Worm (Caenorhabditis elegans) whole organism, young adult: ENCODE data around the gene srj-37.

ENCODE experiments used
- B0035.1 ChIP-seq: sonication (generic microtip); optimal IDR thresholded peaks from 2 replicates; lab custom pipeline; 2016; ENCODE audit warnings: missing genetic modification characterization, mild to moderate bottlenecking, missing compliant biosample characterization, missing genotype, missing genetic modification reagents
- C06A6.2 ChIP-seq: fragments of 200-800 bp; sonication (Bioruptor generic); conservative IDR thresholded peaks from 2 replicates; pipeline ENCODE4 v1.3.6; 2022; ENCODE audit warnings: missing genetic modification characterization, missing compliant biosample characterization
- F33H1.4 ChIP-seq: fragments of 200-800 bp; sonication (Bioruptor generic); IDR thresholded peaks from 2 replicates; pipeline ENCODE4 v1.3.6; 2022; ENCODE audit warnings: missing genetic modification reagents, missing genetic modification characterization, missing compliant biosample characterization
- ZK185.1 ChIP-seq: sonication (generic microtip); optimal IDR thresholded peaks from 2 replicates; lab custom pipeline; 2016; ENCODE audit warnings: mild to moderate bottlenecking, missing genetic modification characterization, missing compliant biosample characterization; ENCODE audit not compliant: poor library complexity, severe bottlenecking
- cebp-2 ChIP-seq: fragments of 200-800 bp; sonication (Bioruptor generic); IDR thresholded peaks from 2 replicates; pipeline ENCODE4 v1.3.6; 2022; ENCODE audit warnings: missing genetic modification characterization, missing compliant biosample characterization
- him-1 ChIP-seq: sonication (generic microtip); optimal IDR thresholded peaks from 2 replicates; lab custom pipeline; 2016; ENCODE audit warnings: missing genotype, missing genetic modification reagents, missing genetic modification characterization, missing compliant biosample characterization
- hrde-1 ChIP-seq: sonication (generic microtip); optimal IDR thresholded peaks from 2 replicates; lab custom pipeline; 2016; ENCODE audit warnings: missing genetic modification characterization, mild to moderate bottlenecking, missing compliant biosample characterization, moderate library complexity, missing genotype, missing genetic modification reagents, borderline replicate concordance
- mcd-1 ChIP-seq: fragments of 200-800 bp; sonication (Bioruptor generic); IDR thresholded peaks from 2 replicates; pipeline ENCODE4 v1.3.6; 2022; ENCODE audit warnings: missing genetic modification reagents, missing genetic modification characterization, missing compliant biosample characterization
- nfyb-1 ChIP-seq: fragments of 200-800 bp; sonication (Bioruptor generic); IDR thresholded peaks from 2 replicates; pipeline ENCODE4 v1.3.6; 2022; ENCODE audit warnings: missing genetic modification reagents, missing genetic modification characterization, missing compliant biosample characterization
- repo-1 ChIP-seq: sonication (generic microtip); optimal IDR thresholded peaks from 2 replicates; lab custom pipeline; 2017; ENCODE audit warnings: mild to moderate bottlenecking, missing genetic modification characterization, missing compliant biosample characterization
- snpc-1.1 ChIP-seq: sonication (generic microtip); optimal IDR thresholded peaks from 2 replicates; lab custom pipeline; 2017; ENCODE audit warnings: missing genetic modification characterization, mild to moderate bottlenecking, missing compliant biosample characterization, antibody characterized with exemption, moderate library complexity, missing genotype, missing genetic modification reagents; ENCODE audit not compliant: insufficient read depth
- ztf-26 ChIP-seq: sonication (generic microtip); optimal IDR thresholded peaks from 2 replicates; lab custom pipeline; 2017; ENCODE audit warnings: missing genetic modification characterization, missing compliant biosample characterization

- TF ChIP-seq repo-1 (tag; lab: Kevin White, UChicago) (no peak), B0035.1 (no peak), mcd-1 (GFP tag; lab: Robert Waterston, UW) (no peak), ztf-26 (tag; lab: Kevin White, UChicago) (no peak), ZK185.1 (tag; lab: Kevin White, UChicago) (no peak), nfyb-1 (GFP tag; lab: Robert Waterston, UW) (no peak), C06A6.2 (GFP tag; lab: Robert Waterston, UW) (no peak), snpc-1.1 (tag; lab: Kevin White, UChicago) (no peak), cebp-2 (GFP tag; lab: Robert Waterston, UW) (no peak), hrde-1 (tag; lab: Kevin White, UChicago) (no peak), F33H1.4 (GFP tag; lab: Robert Waterston, UW) (no peak), him-1 (tag; lab: Kevin White, UChicago) (no peak)
These were observed 19.4 kb upstream of the srj-37 start, which contains the start of gene F48G7.4 for ce11 chrV:619054-619453.
